Worm (Caenorhabditis elegans) whole organism, L1 larva: ENCODE data around the gene szy-4.

ENCODE experiments used
- F16B12.6 ChIP-seq: fragments of 150-350 bp; optimal IDR thresholded peaks from 2 replicates; lab custom pipeline; 2014; ENCODE audit warnings: missing biosample characterization, missing genetic modification characterization
- Y116A8C.19 ChIP-seq: sonication (generic microtip); optimal IDR thresholded peaks from 2 replicates; lab custom pipeline; 2016; ENCODE audit warnings: missing compliant biosample characterization, missing genetic modification characterization, borderline replicate concordance
- alr-1 ChIP-seq: fragments of 200-800 bp; sonication (Bioruptor generic); optimal IDR thresholded peaks from 2 replicates; lab custom pipeline; 2018; ENCODE audit warnings: borderline replicate concordance, mild to moderate bottlenecking, missing genetic modification characterization, missing compliant biosample characterization
- ama-1 ChIP-seq: fragments of 150-350 bp; optimal IDR thresholded peaks from 2 replicates; lab custom pipeline; 2014
- blmp-1 ChIP-seq: fragments of 150-350 bp; optimal IDR thresholded peaks from 2 replicates; lab custom pipeline; 2014; ENCODE audit warnings: missing biosample characterization, missing genetic modification characterization
- ceh-8 ChIP-seq: fragments of 200-800 bp; sonication (Bioruptor generic); optimal IDR thresholded peaks from 2 replicates; lab custom pipeline; 2018; ENCODE audit warnings: mild to moderate bottlenecking, missing genetic modification characterization, moderate library complexity, missing compliant biosample characterization
- dsc-1 ChIP-seq: sonication (generic microtip); optimal IDR thresholded peaks from 2 replicates; lab custom pipeline; 2016; ENCODE audit warnings: mild to moderate bottlenecking, missing genetic modification characterization, missing compliant biosample characterization
- efl-1 ChIP-seq, 4 experiments: fragments of 150-350 bp; optimal IDR thresholded peaks in 3 of 4; peaks in 1 of 4; 1 replicate in 1 of 4; 2 replicates in 3 of 4; lab custom pipeline; 2014; ENCODE audit warnings: missing biosample characterization in 2 of 4, missing genetic modification characterization in 2 of 4, missing genetic modification reagents in 2 of 4
- egl-27 ChIP-seq, 2 experiments: fragments of 150-350 bp in 1 of 2; sonication (generic microtip); optimal IDR thresholded peaks; 3 replicates each; lab custom pipeline; 2017 to 2018; ENCODE audit warnings: missing biosample characterization in 2 of 2, missing genetic modification characterization in 2 of 2, missing genetic modification reagents in 2 of 2
- elt-3 ChIP-seq, 6 experiments: fragments of 150-350 bp in 1 of 6; sonication (generic microtip); optimal IDR thresholded peaks; 2 replicates each; lab custom pipeline; 2017 to 2018; ENCODE audit warnings: missing biosample characterization in 6 of 6, missing genetic modification characterization in 6 of 6, inconsistent platforms in 1 of 6
- fkh-10 ChIP-seq: sonication (generic microtip); optimal IDR thresholded peaks from 2 replicates; lab custom pipeline; 2017; ENCODE audit warnings: missing biosample characterization, missing genetic modification reagents, missing genetic modification characterization
- fkh-4 ChIP-seq: sonication (generic microtip); optimal IDR thresholded peaks from 2 replicates; lab custom pipeline; 2016; ENCODE audit warnings: missing compliant biosample characterization, missing genetic modification characterization, borderline replicate concordance
- hpl-2 ChIP-seq: fragments of 150-350 bp; optimal IDR thresholded peaks from 2 replicates; lab custom pipeline; 2014; ENCODE audit warnings: missing biosample characterization, missing genetic modification reagents, missing genetic modification characterization
- irx-1 ChIP-seq: sonication (generic microtip); optimal IDR thresholded peaks from 2 replicates; lab custom pipeline; 2016; ENCODE audit warnings: missing genetic modification characterization, missing compliant biosample characterization
- lin-14 ChIP-seq: fragments of 200-800 bp; sonication (Bioruptor generic); optimal IDR thresholded peaks from 2 replicates; lab custom pipeline; 2018; ENCODE audit warnings: mild to moderate bottlenecking, missing genetic modification characterization, moderate library complexity, missing compliant biosample characterization
- lin-39 ChIP-seq: fragments of 150-350 bp; optimal IDR thresholded peaks from 2 replicates; lab custom pipeline; 2014; ENCODE audit warnings: missing biosample characterization, missing genetic modification reagents, missing genetic modification characterization
- lir-3 ChIP-seq: sonication (generic microtip); optimal IDR thresholded peaks from 2 replicates; lab custom pipeline; 2016; ENCODE audit warnings: mild to moderate bottlenecking, missing genetic modification characterization, moderate library complexity, missing compliant biosample characterization; ENCODE audit not compliant: poor library complexity
- mdl-1 ChIP-seq, 2 experiments: fragments of 150-350 bp; optimal IDR thresholded peaks; 2 replicates each; lab custom pipeline; 2014 to 2017; ENCODE audit warnings: missing biosample characterization in 2 of 2, missing genetic modification characterization in 2 of 2, inconsistent platforms in 1 of 2
- mep-1 ChIP-seq: fragments of 150-350 bp; optimal IDR thresholded peaks from 2 replicates; lab custom pipeline; 2014; ENCODE audit warnings: missing biosample characterization, missing genetic modification characterization
- nhr-12 ChIP-seq: sonication (generic microtip); optimal IDR thresholded peaks from 2 replicates; lab custom pipeline; 2017; ENCODE audit warnings: missing biosample characterization, missing genetic modification characterization
- nhr-20 ChIP-seq: sonication (generic microtip); optimal IDR thresholded peaks from 2 replicates; lab custom pipeline; 2016; ENCODE audit warnings: mild to moderate bottlenecking, missing genetic modification characterization, missing compliant biosample characterization
- nhr-28 ChIP-seq: fragments of 150-350 bp; optimal IDR thresholded peaks from 2 replicates; lab custom pipeline; 2014; ENCODE audit warnings: missing biosample characterization, missing genetic modification characterization
- nhr-47 ChIP-seq: sonication (generic microtip); optimal IDR thresholded peaks from 2 replicates; lab custom pipeline; 2016; ENCODE audit warnings: mild to moderate bottlenecking, missing genetic modification characterization, moderate library complexity, missing compliant biosample characterization
- nhr-76 ChIP-seq: sonication (generic microtip); optimal IDR thresholded peaks from 2 replicates; lab custom pipeline; 2017; ENCODE audit warnings: missing biosample characterization, missing genetic modification characterization
- nhr-77 ChIP-seq: fragments of 150-350 bp; optimal IDR thresholded peaks from 2 replicates; lab custom pipeline; 2014; ENCODE audit warnings: missing biosample characterization, missing genetic modification characterization
- nhr-84 ChIP-seq: sonication (generic microtip); optimal IDR thresholded peaks from 2 replicates; lab custom pipeline; 2017; ENCODE audit warnings: missing biosample characterization, missing genetic modification characterization
- nhr-85 ChIP-seq: sonication (generic microtip); peaks from one replicate; lab custom pipeline; 2016; ENCODE audit warnings: missing genetic modification characterization, inconsistent platforms, missing compliant biosample characterization
- pag-3 ChIP-seq: sonication (generic microtip); optimal IDR thresholded peaks from 2 replicates; lab custom pipeline; 2017; ENCODE audit warnings: missing genetic modification characterization, mild to moderate bottlenecking, missing compliant biosample characterization, antibody characterized with exemption, borderline replicate concordance; ENCODE audit not compliant: insufficient read depth
- pax-3 ChIP-seq: fragments of 200-800 bp; sonication (Bioruptor generic); optimal IDR thresholded peaks from 2 replicates; lab custom pipeline; 2018; ENCODE audit warnings: mild to moderate bottlenecking, missing genetic modification characterization, moderate library complexity, missing compliant biosample characterization
- pqm-1 ChIP-seq: sonication (generic microtip); optimal IDR thresholded peaks from 3 replicates; lab custom pipeline; 2017; ENCODE audit warnings: missing biosample characterization, missing genetic modification characterization
- skn-1 ChIP-seq: fragments of 150-350 bp; optimal IDR thresholded peaks from 2 replicates; lab custom pipeline; 2014; ENCODE audit warnings: missing biosample characterization, missing genetic modification characterization
- sox-4 ChIP-seq: sonication (generic microtip); optimal IDR thresholded peaks from 2 replicates; lab custom pipeline; 2016; ENCODE audit warnings: missing genetic modification characterization, missing compliant biosample characterization
- sptf-1 ChIP-seq: fragments of 150-350 bp; optimal IDR thresholded peaks from 2 replicates; lab custom pipeline; 2014; ENCODE audit warnings: missing biosample characterization, missing genetic modification characterization
- sup-37 ChIP-seq: fragments of 200-800 bp; sonication (Bioruptor generic); optimal IDR thresholded peaks from 2 replicates; lab custom pipeline; 2018; ENCODE audit warnings: mild to moderate bottlenecking, missing genetic modification characterization, missing compliant biosample characterization
- swsn-7 ChIP-seq: sonication (generic microtip); optimal IDR thresholded peaks from 2 replicates; lab custom pipeline; 2016; ENCODE audit warnings: missing genetic modification characterization, missing compliant biosample characterization
- tbx-2 ChIP-seq: sonication (generic microtip); optimal IDR thresholded peaks from 2 replicates; lab custom pipeline; 2016; ENCODE audit warnings: missing genetic modification characterization, missing compliant biosample characterization
- unc-30 ChIP-seq: sonication (generic microtip); optimal IDR thresholded peaks from 2 replicates; lab custom pipeline; 2017; ENCODE audit warnings: missing biosample characterization, missing genetic modification characterization
- unc-62 ChIP-seq: fragments of 150-350 bp; optimal IDR thresholded peaks from 2 replicates; lab custom pipeline; 2014; ENCODE audit warnings: missing biosample characterization, missing genetic modification reagents, missing genetic modification characterization
- vab-15 ChIP-seq: sonication (generic microtip); optimal IDR thresholded peaks from 2 replicates; lab custom pipeline; 2017; ENCODE audit warnings: missing genotype, mild to moderate bottlenecking, missing genetic modification characterization, missing compliant biosample characterization
- xbp-1 ChIP-seq: sonication (generic microtip); optimal IDR thresholded peaks from 2 replicates; lab custom pipeline; 2016; ENCODE audit warnings: missing genetic modification characterization, missing compliant biosample characterization
- ztf-11 ChIP-seq, 2 experiments: sonication (generic microtip); optimal IDR thresholded peaks; 2 replicates each; lab custom pipeline; 2016 to 2017; ENCODE audit warnings: missing genetic modification characterization in 2 of 2, missing biosample characterization in 1 of 2, missing compliant biosample characterization in 1 of 2

Gene szy-4

DNA sequence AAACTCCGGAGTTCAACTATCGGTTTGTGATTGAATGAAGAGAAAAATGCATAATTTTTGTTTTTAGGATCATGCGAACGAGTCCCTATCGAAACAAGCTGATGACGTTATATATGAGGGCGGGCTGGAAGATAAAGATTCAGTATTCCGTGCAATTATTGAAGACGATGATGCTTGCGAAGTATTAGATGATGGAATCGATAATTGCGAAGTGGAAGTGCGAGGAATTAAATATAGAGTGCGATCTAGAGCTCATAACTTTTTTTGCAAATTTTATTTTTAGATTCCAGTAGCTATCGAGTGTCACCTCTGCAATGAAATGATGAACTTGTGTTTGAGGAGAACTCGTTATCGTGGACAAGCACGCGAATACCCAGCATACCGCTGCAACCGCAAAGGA lies 514 bp downstream of the szy-4 start:
- no peak for TF ChIP-seq efl-1 (optimal IDR thresholded peaks at IDR 0.05; lab: Kevin White, UChicago)
- TF ChIP-seq efl-1 (GFP tag; optimal IDR thresholded peaks at IDR 0.05 in 1 of 2; lab: Kevin White, UChicago): peak in 1 of 2 experiments; percentile 69
- no peak for TF ChIP-seq nhr-85 (tag; lab: Kevin White, UChicago)

DNA sequence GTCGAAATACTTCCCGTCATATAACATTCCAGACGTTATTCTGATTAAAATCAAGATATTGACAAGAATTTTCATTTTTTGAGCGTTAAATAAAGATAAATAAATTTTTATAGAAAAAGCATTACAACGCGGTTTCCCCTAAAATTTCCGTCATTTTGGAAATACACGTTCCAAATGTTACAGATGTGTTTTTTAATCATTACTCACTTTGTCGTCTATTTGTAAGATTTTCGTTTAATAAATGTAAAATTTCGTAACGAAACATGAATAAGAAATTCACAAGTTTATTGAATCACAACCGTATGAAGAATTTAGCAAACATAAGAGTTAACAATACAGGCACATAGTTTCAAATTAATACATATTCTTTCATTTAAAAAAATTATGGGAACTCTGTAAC lies 4.4 kb downstream of the szy-4 start, which contains the start of gene C30B5.17:
C30B5.17 (minus strand) TSS at position 101 of the 400 bp plus-strand sequence.
- TF ChIP-seq sptf-1 (no peak), irx-1 (tag; lab: Kevin White, UChicago) (no peak), lin-14 (GFP tag; lab: Kevin White, UChicago) (no peak), blmp-1 (tag; lab: Kevin White, UChicago) (no peak), elt-3 (tag; optimal IDR thresholded peaks at IDR 0.05; lab: Kevin White, UChicago) (no peak), ztf-11 (tag; optimal IDR thresholded peaks at IDR 0.05; lab: Kevin White, UChicago) (no peak), pag-3 (tag; lab: Kevin White, UChicago) (no peak), tbx-2 (tag; lab: Kevin White, UChicago) (no peak), lir-3 (tag; lab: Kevin White, UChicago) (no peak), lin-39 (tag; lab: Kevin White, UChicago) (no peak)

DNA sequence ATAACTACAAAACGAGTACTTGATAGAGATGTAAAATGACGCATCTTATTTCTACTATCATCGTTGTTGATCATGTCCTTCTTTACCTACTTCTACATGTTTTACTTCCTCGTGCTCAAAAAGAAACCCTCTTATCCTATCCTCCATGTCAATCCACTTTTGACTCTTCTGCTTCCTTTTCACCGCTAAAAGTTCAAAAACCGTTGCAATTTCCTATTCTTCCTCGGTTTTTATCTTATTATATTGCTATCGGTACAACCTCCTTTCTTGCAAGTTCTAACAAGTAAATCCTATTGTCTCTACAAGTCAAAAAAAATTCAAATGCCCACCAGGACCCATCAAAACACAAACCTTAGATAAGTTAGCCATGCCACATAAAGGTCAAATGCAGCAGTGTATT lies 8.8 kb downstream of the szy-4 start:
- TF ChIP-seq lin-14 (GFP tag; lab: Kevin White, UChicago) (peak; percentile 37), unc-62 (GFP tag; lab: Kevin White, UChicago) (no peak), nhr-20 (no peak), fkh-10 (GFP tag; lab: Kevin White, UChicago) (peak; percentile 94)

DNA sequence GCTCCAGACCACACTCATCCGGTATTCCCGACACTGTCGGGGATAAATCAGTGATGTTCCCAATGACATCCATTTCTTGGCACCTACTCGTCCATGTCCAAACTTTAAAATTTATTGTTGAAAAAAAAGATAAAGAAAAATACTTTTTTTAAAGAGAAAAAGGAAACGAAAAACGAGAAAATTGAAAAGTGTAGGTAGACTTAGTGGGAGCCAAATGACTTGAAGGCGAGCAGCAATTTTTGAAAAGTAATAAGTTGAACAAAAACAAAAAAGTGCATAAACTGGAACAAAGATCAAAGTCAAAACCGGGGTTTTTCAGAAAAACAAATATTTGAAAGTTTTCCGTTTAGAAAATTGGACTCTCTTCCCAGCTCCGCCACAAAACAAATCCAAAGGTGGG lies 9.6 kb downstream of the szy-4 start, which contains the start of gene daf-37:
daf-37 (minus strand) TSS at position 101 of the 400 bp plus-strand sequence.
- TF ChIP-seq skn-1 (tag; lab: Kevin White, UChicago): no peak
- TF ChIP-seq dsc-1 (tag; lab: Kevin White, UChicago): no peak
- no peak for TF ChIP-seq sup-37 (GFP tag; lab: Kevin White, UChicago)
- no peak for TF ChIP-seq nhr-12 (tag; lab: Kevin White, UChicago)
- no peak for TF ChIP-seq hpl-2 (GFP tag; lab: Kevin White, UChicago)
- TF ChIP-seq nhr-85 (tag; lab: Kevin White, UChicago): no peak
- TF ChIP-seq unc-30 (tag; lab: Kevin White, UChicago): no peak
- TF ChIP-seq blmp-1 (tag; lab: Kevin White, UChicago): no peak
- TF ChIP-seq ztf-11 (tag; optimal IDR thresholded peaks at IDR 0.05; lab: Kevin White, UChicago): no peak
- TF ChIP-seq fkh-4: no peak
- TF ChIP-seq Y116A8C.19: no peak

DNA sequence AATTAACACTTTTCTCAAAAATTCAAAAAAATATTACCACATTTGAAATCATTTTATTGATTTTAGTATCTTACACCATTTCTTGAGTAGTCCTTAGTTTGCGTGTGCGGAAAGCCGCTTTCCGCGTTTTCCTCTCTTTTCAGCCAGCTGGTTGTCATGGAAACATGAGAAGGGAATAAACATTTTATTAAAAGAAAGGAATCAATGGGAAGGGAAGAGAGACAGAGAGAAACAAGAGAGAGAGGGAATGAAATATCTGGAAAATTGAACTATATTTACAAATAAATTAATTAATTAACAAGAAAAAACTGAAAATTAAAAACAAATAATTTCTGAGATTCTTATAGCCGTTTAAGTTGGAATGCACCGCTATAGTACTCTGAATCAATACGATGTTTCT lies 20.9 kb downstream of the szy-4 start, which contains the start of gene mks-2:
mks-2 (minus strand) TSS at position 101 of the 400 bp plus-strand sequence.
- TF ChIP-seq mdl-1 (tag; optimal IDR thresholded peaks at IDR 0.05; lab: Kevin White, UChicago): no peak
- no peak for TF ChIP-seq nhr-84 (tag; lab: Kevin White, UChicago)
- no peak for TF ChIP-seq xbp-1 (tag; lab: Kevin White, UChicago)
- TF ChIP-seq nhr-77 (tag; lab: Kevin White, UChicago): no peak
- no peak for TF ChIP-seq swsn-7 (tag; lab: Kevin White, UChicago)
- no peak for TF ChIP-seq irx-1 (tag; lab: Kevin White, UChicago)
- no peak for TF ChIP-seq pax-3 (tag; lab: Kevin White, UChicago)
- no peak for TF ChIP-seq lin-14 (GFP tag; lab: Kevin White, UChicago)
- no peak for TF ChIP-seq skn-1 (tag; lab: Kevin White, UChicago)
- no peak for TF ChIP-seq F16B12.6 (tag; lab: Kevin White, UChicago)

DNA sequence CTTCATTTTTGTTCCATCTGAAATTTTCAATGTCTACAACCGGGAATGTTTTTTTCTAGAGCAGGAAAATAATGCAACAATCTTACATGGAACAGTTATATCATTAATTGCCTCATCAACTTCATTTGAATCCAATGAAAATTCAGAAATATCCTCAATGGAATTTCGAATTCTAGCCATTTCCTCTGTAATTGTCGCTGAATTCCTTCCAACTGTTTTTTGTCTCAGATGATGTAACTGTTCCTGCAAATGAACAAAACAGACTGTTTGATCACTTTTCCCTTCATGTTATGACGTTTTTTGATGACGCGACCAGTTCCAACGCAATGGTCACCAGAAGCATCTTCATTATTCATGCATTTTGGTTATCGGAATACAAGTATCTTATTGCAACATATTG lies 23.0 kb downstream of the szy-4 start:
- no peak for TF ChIP-seq ama-1 (lab: Kevin White, UChicago)
- TF ChIP-seq elt-3 (tag; optimal IDR thresholded peaks at IDR 0.05; lab: Kevin White, UChicago): no peak
- no peak for TF ChIP-seq fkh-4
- TF ChIP-seq sox-4: no peak
- no peak for TF ChIP-seq alr-1 (tag; lab: Kevin White, UChicago)
- no peak for TF ChIP-seq nhr-47
- no peak for TF ChIP-seq mep-1
- TF ChIP-seq pqm-1: no peak
- no peak for TF ChIP-seq nhr-28 (tag; lab: Kevin White, UChicago)
- no peak for TF ChIP-seq nhr-76 (tag; lab: Kevin White, UChicago)
- no peak for TF ChIP-seq vab-15 (tag; lab: Kevin White, UChicago)
- TF ChIP-seq egl-27 (tag; optimal IDR thresholded peaks at IDR 0.05; lab: Kevin White, UChicago): no peak
- TF ChIP-seq ceh-8 (GFP tag; lab: Kevin White, UChicago): no peak
- TF ChIP-seq nhr-20: no peak
